Fruit fly (Drosophila melanogaster): ENCODE results near the gene Anp.

The Anp gene

dm6 chr3R:30252882-30253281, 43.1 kb downstream of the Anp start, which contains the start of gene CG18404:
CG18404 (plus strand) TSS chr3R:30253182.
- TF ChIP-seq trem (tag; optimal IDR thresholded peaks at IDR 0.05) (no peak), Lpt (GFP tag; optimal IDR thresholded peaks at IDR 0.05) (no peak), CG1647 (GFP tag; optimal IDR thresholded peaks at IDR 0.05) (no peak), dmrt11E (tag; optimal IDR thresholded peaks at IDR 0.05) (no peak), wek (GFP tag; optimal IDR thresholded peaks at IDR 0.05) (no peak), CG31388 (GFP tag; optimal IDR thresholded peaks at IDR 0.05) (no peak), E2f2 (GFP tag; IDR thresholded peaks at IDR 0.05) (no peak), Ada2b (GFP tag; IDR thresholded peaks at IDR 0.05) (no peak), disco-r (GFP tag; optimal IDR thresholded peaks at IDR 0.05) (no peak), C15 (GFP tag; IDR thresholded peaks at IDR 0.05) (no peak), zen (tag; optimal IDR thresholded peaks at IDR 0.05) (no peak), CG8944 (GFP tag; optimal IDR thresholded peaks at IDR 0.05) (no peak), kay (GFP tag; optimal IDR thresholded peaks at IDR 0.05) (no peak)

dm6 chr3R:30255255-30256121, 45.7 kb downstream of the Anp start:
- TF ChIP-seq CG1603 (tag; optimal IDR thresholded peaks at IDR 0.05) = peak; percentile 51
- peak; percentile 9 for TF ChIP-seq CG5180 (GFP tag; optimal IDR thresholded peaks at IDR 0.05)
- no peak for TF ChIP-seq prd (optimal IDR thresholded peaks at IDR 0.05)
- peak; percentile 53; the same call in 2 of the 3 replicates for TF ChIP-seq prd (GFP tag; IDR thresholded peaks at IDR 0.05)
- TF ChIP-seq sim (GFP tag; IDR thresholded peaks at IDR 0.05) = peak; percentile 43; the same call in 1 of the 2 replicates
- peak; percentile 21 for TF ChIP-seq unpg (GFP tag; optimal IDR thresholded peaks at IDR 0.05)
- TF ChIP-seq schlank (tag; optimal IDR thresholded peaks at IDR 0.05) = no peak
- TF ChIP-seq CG4404 (GFP tag; IDR thresholded peaks at IDR 0.05) = 0 out of 2 replicates have a peak, but pooled peaks have one; percentile 19
- peak; percentile 7 for TF ChIP-seq Blimp-1 (GFP tag; optimal IDR thresholded peaks at IDR 0.05)
- no peak for TF ChIP-seq CG11085 (GFP tag; IDR thresholded peaks at IDR 0.05)
- peak; percentile 96 for TF ChIP-seq nom (GFP tag; optimal IDR thresholded peaks at IDR 0.05)
- TF ChIP-seq ttk (GFP tag; IDR thresholded peaks at IDR 0.05) = 0 out of 2 replicates have a peak, but pooled peaks have one; percentile 9
- TF ChIP-seq CG11504 (tag; optimal IDR thresholded peaks at IDR 0.05) = peak; percentile 1
- peak; percentile 32 for TF ChIP-seq CG17829 (tag; optimal IDR thresholded peaks at IDR 0.05)
- peak; percentile 17 for TF ChIP-seq CG4424 (GFP tag; optimal IDR thresholded peaks at IDR 0.05)
- TF ChIP-seq Xrp1 (GFP tag; IDR thresholded peaks at IDR 0.05) = peak; percentile 72
- peak; percentile 49; the same call in 1 of the 2 replicates for TF ChIP-seq vvl (GFP tag; IDR thresholded peaks at IDR 0.05)
- peak; percentile 1 for TF ChIP-seq CG12219 (GFP tag; optimal IDR thresholded peaks at IDR 0.05)
- TF ChIP-seq CG13775 (GFP tag; optimal IDR thresholded peaks at IDR 0.05) = no peak
- no peak for TF ChIP-seq CG13296 (GFP tag; optimal IDR thresholded peaks at IDR 0.05)
- peak; percentile 5 for TF ChIP-seq phol (tag; optimal IDR thresholded peaks at IDR 0.05)
- TF ChIP-seq ci (GFP tag; IDR thresholded peaks at IDR 0.05) = peak; percentile 74; the same call in 1 of the 3 replicates
- no peak for TF ChIP-seq CG9817 (tag; optimal IDR thresholded peaks at IDR 0.05)
- TF ChIP-seq CG5245 (GFP tag; optimal IDR thresholded peaks at IDR 0.05) = no peak
- TF ChIP-seq CG2712 (tag; optimal IDR thresholded peaks at IDR 0.05) = peak; percentile 51
- peak; percentile 34; the same call in 1 of the 2 replicates for TF ChIP-seq CG6689 (GFP tag; IDR thresholded peaks at IDR 0.05)
- TF ChIP-seq gem (tag; optimal IDR thresholded peaks at IDR 0.05) = peak; percentile 30
- peak; percentile 55 for TF ChIP-seq CG18262 (tag; optimal IDR thresholded peaks at IDR 0.05)
- TF ChIP-seq CG17568 (GFP tag; optimal IDR thresholded peaks at IDR 0.05) = peak; percentile 63
- TF ChIP-seq C15 (GFP tag; IDR thresholded peaks at IDR 0.05) = no peak
- TF ChIP-seq CG3407 (GFP tag; optimal IDR thresholded peaks at IDR 0.05) = no peak
- TF ChIP-seq CG6813 (GFP tag; optimal IDR thresholded peaks at IDR 0.05) = no peak
- TF ChIP-seq row (GFP tag; IDR thresholded peaks at IDR 0.05) = peak; percentile 19; the same call in 1 of the 3 replicates
- no peak for TF ChIP-seq CG32772 (GFP tag; IDR thresholded peaks at IDR 0.05)
- peak; percentile 26 for TF ChIP-seq CG14710 (tag; optimal IDR thresholded peaks at IDR 0.05)
- TF ChIP-seq CG8388 (GFP tag; optimal IDR thresholded peaks at IDR 0.05) = peak; percentile 15
